Worm (Caenorhabditis elegans) whole organism, dauer: ENCODE measurements around the gene F13B12.1.

ENCODE experiments used
- unc-62 ChIP-seq: sonication (generic microtip); optimal IDR thresholded peaks from 2 replicates; lab custom pipeline; 2017; ENCODE audit warnings: missing biosample characterization, missing genetic modification reagents, missing genetic modification characterization

Gene F13B12.1

ce11 chrIV:10424535-10424934 lies at the start of gene F13B12.1:
TSS of gene F13B12.1 (minus strand) at chrIV:10424635.
- TF ChIP-seq unc-62 = no peak

- TF ChIP-seq unc-62 = no peak
Measured at ce11 chrIV:10472478-10472877, 48.0 kb upstream of the F13B12.1 start, which contains the start of gene bgnt-1.1. TSS of gene bgnt-1.1 (plus strand) at chrIV:10472778.

ce11 chrIV:10469494-10469893 lies 45.1 kb upstream of the F13B12.1 start, which contains the start of gene ugt-44:
TSS of gene ugt-44 (plus strand) at chrIV:10469741.
- TF ChIP-seq unc-62 = no peak

- no peak for TF ChIP-seq unc-62
Measured at ce11 chrIV:10468662-10469061, 44.2 kb upstream of the F13B12.1 start.

ce11 chrIV:10467347-10467746 lies 42.9 kb upstream of the F13B12.1 start:
- no peak for TF ChIP-seq unc-62

- TF ChIP-seq unc-62 = no peak
Measured at ce11 chrIV:10466398-10466797, 42.0 kb upstream of the F13B12.1 start.

- TF ChIP-seq unc-62 = no peak
Measured at ce11 chrIV:10465764-10466163, 41.3 kb upstream of the F13B12.1 start.

- TF ChIP-seq unc-62 = no peak
Measured at ce11 chrIV:10463987-10464638, 39.7 kb upstream of the F13B12.1 start, which contains the start of gene ugt-43. TSS of gene ugt-43 (plus strand) at chrIV:10464588.

- TF ChIP-seq unc-62 = no peak
Measured at ce11 chrIV:10463127-10463526, 38.7 kb upstream of the F13B12.1 start.

- no peak for TF ChIP-seq unc-62
Measured at ce11 chrIV:10462608-10463007, 38.2 kb upstream of the F13B12.1 start.

- no peak for TF ChIP-seq unc-62
Measured at ce11 chrIV:10461767-10462166, 37.3 kb upstream of the F13B12.1 start, which contains the start of gene mec-3. TSS of gene mec-3 (minus strand) at chrIV:10461867.

- TF ChIP-seq unc-62 = no peak
Measured at ce11 chrIV:10457137-10457536, 32.7 kb upstream of the F13B12.1 start, which contains the start of gene srb-17. TSS of gene srb-17 (minus strand) at chrIV:10457237.

- TF ChIP-seq unc-62 = no peak
Measured at ce11 chrIV:10453001-10453400, 28.6 kb upstream of the F13B12.1 start, which contains the start of gene F01D4.8. TSS of gene F01D4.8 (minus strand) at chrIV:10453101.

- TF ChIP-seq unc-62 = no peak
Measured at ce11 chrIV:10449799-10450198, 25.4 kb upstream of the F13B12.1 start, which contains the start of gene F13B12.4. TSS of gene F13B12.4 (minus strand) at chrIV:10449899.

- TF ChIP-seq unc-62 = no peak
Measured at ce11 chrIV:10443510-10443909, 19.1 kb upstream of the F13B12.1 start, which contains the start of gene F13B12.7. TSS of gene F13B12.7 (plus strand) at chrIV:10443810.

- TF ChIP-seq unc-62 = no peak
Measured at ce11 chrIV:10442904-10443303, 18.5 kb upstream of the F13B12.1 start.

- TF ChIP-seq unc-62 = no peak
Measured at ce11 chrIV:10438901-10439300, 14.5 kb upstream of the F13B12.1 start, which contains the start of gene F13B12.3. TSS of gene F13B12.3 (plus strand) at chrIV:10439123.

- no peak for TF ChIP-seq unc-62
Measured at ce11 chrIV:10437114-10437513, 12.7 kb upstream of the F13B12.1 start.
